Worm (Caenorhabditis elegans) whole organism, L1 larva: ENCODE data around the gene cyl-1.

ENCODE experiments used
- ama-1 ChIP-seq: fragments of 150-350 bp; optimal IDR thresholded peaks from 2 replicates; lab custom pipeline; 2014
- blmp-1 ChIP-seq: fragments of 150-350 bp; optimal IDR thresholded peaks from 2 replicates; lab custom pipeline; 2014; ENCODE audit warnings: missing biosample characterization, missing genetic modification characterization
- ces-1 ChIP-seq: fragments of 150-350 bp; optimal IDR thresholded peaks from 2 replicates; lab custom pipeline; 2014; ENCODE audit warnings: missing biosample characterization, missing genetic modification reagents, missing genetic modification characterization
- nhr-90 ChIP-seq: sonication (generic microtip); optimal IDR thresholded peaks from 2 replicates; lab custom pipeline; 2016; ENCODE audit warnings: mild to moderate bottlenecking, missing genetic modification characterization, missing compliant biosample characterization; ENCODE audit not compliant: poor library complexity
- snpc-4 ChIP-seq: fragments of 150-350 bp; optimal IDR thresholded peaks from 2 replicates; lab custom pipeline; 2014; ENCODE audit warnings: missing biosample characterization, missing genetic modification characterization

- no peak for TF ChIP-seq nhr-90 (tag; lab: Kevin White, UChicago)
- TF ChIP-seq blmp-1 (tag; lab: Kevin White, UChicago): no peak
- no peak for TF ChIP-seq ces-1 (GFP tag; lab: Kevin White, UChicago)
- TF ChIP-seq ama-1: no peak
- TF ChIP-seq snpc-4 (tag; lab: Kevin White, UChicago): no peak
Observed at ce11 chrV:11990511-11991127, 2.9 kb downstream of the cyl-1 start.
